Worm (Caenorhabditis elegans) whole organism, mixed stage, embryonic: ENCODE data around the gene slc-36.3.

Experiments used
- ceh-39 ChIP-seq: fragments of 150-350 bp; optimal IDR thresholded peaks from 2 replicates; lab custom pipeline; 2014; ENCODE audit warnings: missing biosample characterization, missing genetic modification characterization
- cnd-1 ChIP-seq: fragments of 200-800 bp; sonication (Bioruptor generic); optimal IDR thresholded peaks from 2 replicates; lab custom pipeline; 2018; ENCODE audit warnings: mild to moderate bottlenecking, missing genetic modification characterization, missing compliant biosample characterization
- elt-1 ChIP-seq: sonication (generic microtip); optimal IDR thresholded peaks from 2 replicates; lab custom pipeline; 2017; ENCODE audit warnings: missing genetic modification characterization, mild to moderate bottlenecking, missing compliant biosample characterization, antibody characterized with exemption, moderate library complexity, borderline replicate concordance; ENCODE audit not compliant: insufficient read depth
- elt-3 ChIP-seq: fragments of 150-350 bp; optimal IDR thresholded peaks from 2 replicates; lab custom pipeline; 2014; ENCODE audit warnings: missing biosample characterization, missing genetic modification characterization
- lin-13 ChIP-seq: fragments of 150-350 bp; optimal IDR thresholded peaks from 2 replicates; lab custom pipeline; 2014; ENCODE audit warnings: missing biosample characterization, missing genetic modification characterization
- mab-5 ChIP-seq: fragments of 150-350 bp; optimal IDR thresholded peaks from 2 replicates; lab custom pipeline; 2014; ENCODE audit warnings: missing biosample characterization, missing genetic modification characterization
- pha-4 ChIP-seq: fragments of 150-350 bp; optimal IDR thresholded peaks from 2 replicates; lab custom pipeline; 2018; ENCODE audit warnings: missing biosample characterization, missing genetic modification reagents, missing genetic modification characterization
- snpc-4 ChIP-seq: fragments of 150-350 bp; optimal IDR thresholded peaks from 2 replicates; lab custom pipeline; 2014; ENCODE audit warnings: missing biosample characterization, missing genetic modification characterization
- sptf-1 ChIP-seq: sonication (generic microtip); optimal IDR thresholded peaks from 2 replicates; lab custom pipeline; 2017; ENCODE audit warnings: mild to moderate bottlenecking, missing genetic modification characterization, moderate library complexity, missing compliant biosample characterization
- unc-39 ChIP-seq: fragments of 150-350 bp; optimal IDR thresholded peaks from 2 replicates; lab custom pipeline; 2014; ENCODE audit warnings: missing biosample characterization, missing genetic modification characterization
- unc-62 ChIP-seq: fragments of 150-350 bp; optimal IDR thresholded peaks from 2 replicates; lab custom pipeline; 2014; ENCODE audit warnings: missing biosample characterization, missing genetic modification reagents, missing genetic modification characterization
- ztf-11 ChIP-seq: fragments of 150-350 bp; optimal IDR thresholded peaks from 2 replicates; lab custom pipeline; 2014; ENCODE audit warnings: missing biosample characterization, missing genetic modification characterization

DNA sequence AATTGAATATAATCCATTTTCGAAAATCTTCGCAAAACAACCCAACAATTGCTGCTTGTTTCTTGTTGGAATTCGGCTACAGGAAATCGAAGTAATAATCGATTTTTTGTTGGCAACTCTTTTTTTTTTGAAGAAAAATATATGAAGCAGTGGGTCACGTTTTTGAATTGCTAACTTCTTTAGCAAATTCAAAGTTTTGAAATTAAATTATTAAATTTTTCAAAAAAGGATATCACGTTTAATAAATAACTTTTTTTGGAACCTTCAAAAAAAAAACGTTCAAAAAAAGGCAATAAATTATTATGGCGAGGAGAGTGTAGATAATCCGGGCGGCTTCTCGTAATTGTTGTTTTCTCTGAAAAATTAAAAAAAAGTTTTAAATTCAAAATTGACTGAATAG is 7.8 kb downstream of the slc-36.3 start, which contains the start of gene Y38H6C.15:
- TF ChIP-seq ceh-39 (tag; lab: Kevin White, UChicago) (no peak), ztf-11 (no peak), cnd-1 (tag; lab: Kevin White, UChicago) (no peak), sptf-1 (tag; lab: Kevin White, UChicago) (no peak), snpc-4 (tag; lab: Kevin White, UChicago) (no peak), mab-5 (tag; lab: Kevin White, UChicago) (no peak), elt-3 (no peak), unc-39 (no peak), lin-13 (no peak), pha-4 (tag; lab: Kevin White, UChicago) (no peak), elt-1 (tag; lab: Kevin White, UChicago) (no peak), unc-62 (GFP tag; lab: Kevin White, UChicago) (no peak)
